Worm (Caenorhabditis elegans) whole organism, late embryonic: ENCODE results near the gene egl-6.

Experiments
- ceh-14 ChIP-seq: sonication (generic microtip); optimal IDR thresholded peaks from 2 replicates; lab custom pipeline; 2016; ENCODE audit warnings: missing genotype, missing genetic modification characterization, missing compliant biosample characterization
- ceh-18 ChIP-seq: sonication (generic microtip); optimal IDR thresholded peaks from 2 replicates; lab custom pipeline; 2016; ENCODE audit warnings: missing genetic modification characterization, missing compliant biosample characterization
- ceh-31 ChIP-seq: sonication (generic microtip); optimal IDR thresholded peaks from 2 replicates; lab custom pipeline; 2016; ENCODE audit warnings: missing genetic modification characterization, missing compliant biosample characterization
- ceh-34 ChIP-seq: sonication (generic microtip); optimal IDR thresholded peaks from 2 replicates; lab custom pipeline; 2016; ENCODE audit warnings: mild to moderate bottlenecking, missing genetic modification characterization, missing compliant biosample characterization
- dmd-4 ChIP-seq: sonication (generic microtip); optimal IDR thresholded peaks from 2 replicates; lab custom pipeline; 2016; ENCODE audit warnings: borderline replicate concordance, missing genetic modification characterization, missing compliant biosample characterization
- elt-2 ChIP-seq: sonication (generic microtip); optimal IDR thresholded peaks from 2 replicates; lab custom pipeline; 2016; ENCODE audit warnings: missing genetic modification reagents, missing genetic modification characterization, missing compliant biosample characterization
- elt-4 ChIP-seq: sonication (generic microtip); optimal IDR thresholded peaks from 2 replicates; lab custom pipeline; 2016; ENCODE audit warnings: missing genetic modification characterization, missing compliant biosample characterization
- eyg-1 ChIP-seq: sonication (generic microtip); optimal IDR thresholded peaks from 2 replicates; lab custom pipeline; 2016; ENCODE audit warnings: missing genotype, missing genetic modification characterization, missing compliant biosample characterization
- gmeb-2 ChIP-seq: sonication (generic microtip); optimal IDR thresholded peaks from 2 replicates; lab custom pipeline; 2016; ENCODE audit warnings: missing genetic modification characterization, inconsistent platforms, missing compliant biosample characterization
- madf-2 ChIP-seq: sonication (generic microtip); optimal IDR thresholded peaks from 2 replicates; lab custom pipeline; 2017; ENCODE audit warnings: missing genetic modification characterization, missing compliant biosample characterization
- nfya-1 ChIP-seq: sonication (generic microtip); optimal IDR thresholded peaks from 2 replicates; lab custom pipeline; 2017; ENCODE audit warnings: missing genetic modification characterization, mild to moderate bottlenecking, missing compliant biosample characterization, antibody characterized with exemption, moderate library complexity
- odd-2 ChIP-seq: sonication (generic microtip); optimal IDR thresholded peaks from 2 replicates; lab custom pipeline; 2017; ENCODE audit warnings: antibody characterized with exemption, mild to moderate bottlenecking, missing genetic modification characterization, missing compliant biosample characterization
- pag-3 ChIP-seq: sonication (generic microtip); optimal IDR thresholded peaks from 2 replicates; lab custom pipeline; 2016; ENCODE audit warnings: missing compliant biosample characterization, missing genetic modification characterization, borderline replicate concordance
- pat-9 ChIP-seq: fragments of 200-800 bp; sonication (Bioruptor generic); optimal IDR thresholded peaks from 2 replicates; lab custom pipeline; 2018; ENCODE audit warnings: mild to moderate bottlenecking, missing genetic modification characterization, moderate library complexity, missing compliant biosample characterization
- sdc-2 ChIP-seq: sonication (generic microtip); optimal IDR thresholded peaks from 2 replicates; lab custom pipeline; 2016; ENCODE audit warnings: missing genotype, missing genetic modification characterization, missing compliant biosample characterization
- tbx-2 ChIP-seq: sonication (generic microtip); optimal IDR thresholded peaks from 2 replicates; lab custom pipeline; 2016; ENCODE audit warnings: missing genetic modification characterization, missing compliant biosample characterization
- unc-3 ChIP-seq, 2 experiments: fragments of 200-800 bp in 1 of 2; sonication (Bioruptor generic) in 1 of 2; sonication (generic microtip) in 1 of 2; conservative IDR thresholded peaks in 1 of 2; optimal IDR thresholded peaks in 1 of 2; 2 replicates each; pipeline versions ENCODE4 v1.3.6 to Lab custom; 2016 to 2022; ENCODE audit warnings: missing compliant biosample characterization in 2 of 2, missing genetic modification characterization in 2 of 2, missing genetic modification reagents in 1 of 2
- unc-42 ChIP-seq: sonication (generic microtip); optimal IDR thresholded peaks from 2 replicates; lab custom pipeline; 2016; ENCODE audit warnings: missing genotype, missing genetic modification characterization, missing compliant biosample characterization
- unc-55 ChIP-seq: sonication (generic microtip); optimal IDR thresholded peaks from 2 replicates; lab custom pipeline; 2017; ENCODE audit warnings: missing biosample characterization, missing genetic modification reagents, missing genetic modification characterization
- unc-86 ChIP-seq: sonication (generic microtip); optimal IDR thresholded peaks from 2 replicates; lab custom pipeline; 2016; ENCODE audit warnings: missing genetic modification characterization, missing compliant biosample characterization

The egl-6 gene

DNA sequence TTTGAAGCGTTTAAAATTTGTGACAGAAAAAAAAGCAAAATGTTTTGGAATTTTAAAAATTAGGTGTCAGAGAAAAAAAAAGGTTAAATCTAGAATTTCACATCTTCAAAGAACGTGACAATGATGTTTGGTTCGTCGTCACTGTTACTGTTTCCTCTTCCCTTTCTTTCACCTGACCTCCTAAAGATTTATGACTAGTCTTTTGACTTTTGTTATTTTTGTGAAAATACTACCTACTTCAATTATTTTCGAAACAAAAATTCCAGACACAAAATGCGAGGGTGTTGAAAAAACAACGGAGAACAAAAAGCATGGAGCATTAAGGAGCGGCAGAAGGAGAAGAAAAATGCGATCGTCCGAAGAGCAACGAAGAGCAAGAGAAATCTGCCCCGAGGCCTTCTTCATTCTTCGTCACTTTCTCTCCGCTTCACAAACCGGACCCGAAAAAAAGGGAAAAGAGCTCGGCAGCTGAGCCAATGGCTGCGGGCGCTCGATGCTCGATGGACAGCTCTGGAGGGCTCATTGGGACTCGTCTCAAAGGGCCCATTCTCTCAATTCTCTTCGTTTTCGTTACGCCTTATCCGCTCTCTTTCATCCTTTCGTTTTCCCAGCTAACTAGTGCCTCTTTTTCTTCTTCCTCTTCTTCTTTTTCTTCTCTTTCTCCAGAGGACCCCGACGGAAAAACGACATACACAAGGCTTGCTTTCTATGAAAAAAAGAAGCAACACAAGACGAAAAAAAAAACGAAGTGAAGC is 45.5 kb downstream of the egl-6 start:
- peak; percentile 70 for TF ChIP-seq ceh-18 (tag; lab: Kevin White, UChicago)
- TF ChIP-seq tbx-2 (tag; lab: Kevin White, UChicago) = peak; percentile 31
- peak; percentile 5 for TF ChIP-seq sdc-2 (tag; lab: Kevin White, UChicago)
- no peak for TF ChIP-seq odd-2 (tag; lab: Kevin White, UChicago)
- TF ChIP-seq nfya-1 = peak; percentile 88
- TF ChIP-seq unc-3 (GFP tag; conservative IDR thresholded peaks at IDR 0.05; lab: Robert Waterston, UW) = no peak
- TF ChIP-seq unc-3 (tag; optimal IDR thresholded peaks at IDR 0.05; lab: Kevin White, UChicago) = peak; percentile 66
- no peak for TF ChIP-seq gmeb-2 (tag; lab: Kevin White, UChicago)
- peak; percentile 54 for TF ChIP-seq unc-55 (GFP tag; lab: Kevin White, UChicago)
- peak; percentile 6 for TF ChIP-seq ceh-34 (tag; lab: Kevin White, UChicago)
- peak; percentile 53 for TF ChIP-seq ceh-31 (tag; lab: Kevin White, UChicago)
- peak; percentile 26 for TF ChIP-seq ceh-14 (tag; lab: Kevin White, UChicago)
- peak; percentile 69 for TF ChIP-seq unc-42 (tag; lab: Kevin White, UChicago)
- TF ChIP-seq madf-2 (tag; lab: Kevin White, UChicago) = no peak
- TF ChIP-seq, all 69 proteins: peak for 10

DNA sequence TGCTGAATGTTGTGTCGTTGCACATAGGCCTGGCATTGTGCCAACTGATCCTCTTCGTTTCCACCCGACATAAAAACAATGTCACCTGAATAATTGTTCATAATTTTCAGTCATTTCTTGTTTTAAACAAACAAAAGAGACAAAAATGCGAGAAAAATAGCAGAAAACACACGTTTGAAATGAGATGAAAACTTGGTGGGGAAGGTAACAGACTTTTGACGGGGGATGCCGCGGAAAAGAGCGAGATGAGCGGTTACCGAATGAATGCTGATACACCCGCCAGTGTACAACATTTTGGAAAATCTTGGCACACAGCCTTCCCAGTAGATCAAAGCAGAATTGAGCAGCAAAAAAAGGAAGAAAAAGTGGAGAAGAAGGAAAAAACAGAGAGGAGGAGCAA is 46.8 kb downstream of the egl-6 start, which contains the start of gene kin-2:
Gene kin-2, minus strand, starts transcription at position 101 of the 400 bp plus-strand sequence.
- no peak for TF ChIP-seq pag-3 (tag; lab: Kevin White, UChicago)
- no peak for TF ChIP-seq elt-4 (tag; lab: Kevin White, UChicago)
- no peak for TF ChIP-seq pat-9 (tag; lab: Kevin White, UChicago)
- TF ChIP-seq elt-2 (tag; lab: Kevin White, UChicago) = no peak
- TF ChIP-seq eyg-1 = no peak

DNA sequence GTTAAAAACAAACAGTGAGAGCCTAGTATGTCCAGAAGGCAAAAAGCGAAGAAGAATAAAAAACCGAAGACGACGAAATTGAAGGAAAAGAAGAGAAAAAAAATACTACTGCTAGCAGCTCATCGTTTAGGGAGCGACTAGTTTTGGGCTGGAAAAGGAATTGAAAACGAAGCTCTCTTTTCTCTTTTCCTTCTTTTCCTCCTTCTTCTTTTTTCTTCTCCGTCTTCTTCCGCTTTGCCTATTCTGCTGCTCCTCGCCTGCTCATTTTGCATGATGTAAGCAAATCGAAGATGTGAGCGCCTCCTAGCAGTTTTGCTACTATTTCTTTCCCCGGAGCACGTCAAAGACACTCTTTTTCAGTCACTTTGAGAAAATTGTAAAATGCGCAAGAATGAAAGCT is 50.8 kb downstream of the egl-6 start:
- TF ChIP-seq unc-86 (tag; lab: Kevin White, UChicago) = no peak
- TF ChIP-seq unc-42 (tag; lab: Kevin White, UChicago) = peak; percentile 31
- TF ChIP-seq, all 69 proteins: peak for 1

DNA sequence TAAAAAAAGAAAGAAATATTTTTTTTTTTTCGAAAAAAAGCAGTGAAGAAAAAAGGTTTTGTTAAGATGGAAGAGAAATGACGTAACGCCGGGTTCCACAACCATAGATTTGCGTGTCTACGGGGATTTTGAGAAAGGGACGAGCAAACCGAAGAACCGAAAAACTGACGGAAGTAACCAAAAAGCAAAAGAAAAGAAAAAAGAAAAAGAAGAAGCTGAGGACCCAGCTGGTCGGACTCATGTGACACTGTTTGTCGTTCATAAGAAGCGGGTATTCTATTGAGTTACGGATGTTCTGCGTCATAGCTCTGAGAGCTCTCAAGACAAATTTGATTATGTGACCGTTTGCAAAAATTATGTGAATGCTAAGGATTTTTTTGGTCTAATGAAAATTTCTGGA is 51.9 kb downstream of the egl-6 start:
- TF ChIP-seq pat-9 (tag; lab: Kevin White, UChicago) (no peak), unc-42 (tag; lab: Kevin White, UChicago) (peak; percentile 92)

DNA sequence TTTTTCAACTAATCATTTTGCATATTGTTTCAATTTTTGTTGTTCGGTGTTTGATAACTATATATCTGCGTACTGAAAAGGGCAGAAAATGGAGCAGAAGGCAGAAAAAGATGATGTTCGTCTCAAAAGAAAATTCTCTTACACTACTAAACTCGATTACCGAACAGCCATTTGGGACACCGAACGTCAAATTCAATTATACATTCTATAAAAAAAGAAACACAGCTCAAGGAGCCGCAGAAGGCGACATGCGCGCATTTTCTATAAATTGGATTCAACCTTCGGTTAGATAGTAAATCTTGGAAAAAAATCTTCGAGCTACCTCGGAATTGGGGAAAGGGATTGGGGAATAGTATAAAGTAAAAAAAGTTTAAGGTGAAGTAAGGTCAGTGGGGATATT is 52.3 kb downstream of the egl-6 start:
- no peak for TF ChIP-seq dmd-4
- peak; percentile 71 for TF ChIP-seq unc-42 (tag; lab: Kevin White, UChicago)
